Fruit fly (Drosophila melanogaster) whole organism, embryonic: ENCODE data around the gene CG10019.

Source experiments
- CG10267 ChIP-seq: fragments of 200-800 bp; sonication (Bioruptor generic); optimal IDR thresholded peaks from 2 replicates; lab custom pipeline; 2018; ENCODE audit warnings: missing biosample characterization, mild to moderate bottlenecking, missing genetic modification characterization, moderate library complexity
- CG10959 ChIP-seq: fragments of 200-800 bp; sonication (Bioruptor generic); IDR thresholded peaks from 2 replicates; pipeline ENCODE4 v1.3.6; 2022; ENCODE audit warnings: missing biosample characterization, missing genetic modification characterization
- CG1233 ChIP-seq: fragments of 200-800 bp; sonication (Bioruptor generic); optimal IDR thresholded peaks from 4 replicates; lab custom pipeline; 2018; ENCODE audit warnings: missing biosample characterization, mild to moderate bottlenecking, missing genetic modification characterization
- CG13287 ChIP-seq: fragments of 200-800 bp; sonication (Bioruptor generic); IDR thresholded peaks from 2 replicates; pipeline ENCODE4 v1.3.6; 2022; ENCODE audit warnings: missing biosample characterization, missing genetic modification characterization; ENCODE audit not compliant: partially characterized antibody
- CG13624 ChIP-seq: fragments of 200-800 bp; sonication (Bioruptor generic); optimal IDR thresholded peaks from 2 replicates; lab custom pipeline; 2016; ENCODE audit warnings: missing biosample characterization, missing genetic modification characterization
- CG13775 ChIP-seq: fragments of 200-800 bp; sonication (Bioruptor generic); optimal IDR thresholded peaks from 3 replicates; lab custom pipeline; 2017; ENCODE audit warnings: missing biosample characterization, mild to moderate bottlenecking, missing genetic modification characterization
- CG13894 ChIP-seq: fragments of 200-800 bp; sonication (Bioruptor generic); optimal IDR thresholded peaks from 3 replicates; lab custom pipeline; 2018; ENCODE audit warnings: missing biosample characterization, mild to moderate bottlenecking, missing genetic modification characterization, moderate library complexity
- CG14441 ChIP-seq: fragments of 200-800 bp; sonication (Bioruptor generic); IDR thresholded peaks from 2 replicates; pipeline ENCODE4 v1.3.6; 2022; ENCODE audit warnings: missing biosample characterization, missing genetic modification characterization
- CG1647 ChIP-seq: fragments of 200-800 bp; sonication (Bioruptor generic); optimal IDR thresholded peaks from 3 replicates; lab custom pipeline; 2016; ENCODE audit warnings: missing biosample characterization, missing genetic modification characterization
- CG17361 ChIP-seq: fragments of 200-800 bp; sonication (Bioruptor generic); IDR thresholded peaks from 3 replicates; pipeline ENCODE4 v1.3.6; 2022; ENCODE audit warnings: missing biosample characterization, missing genetic modification characterization
- CG31365 ChIP-seq: fragments of 200-800 bp; sonication (Bioruptor generic); optimal IDR thresholded peaks from 2 replicates; lab custom pipeline; 2018; ENCODE audit warnings: missing biosample characterization, mild to moderate bottlenecking, missing genetic modification characterization
- CG32532 ChIP-seq: fragments of 200-800 bp; sonication (Bioruptor generic); IDR thresholded peaks from 2 replicates; pipeline ENCODE4 v1.3.6; 2022; ENCODE audit warnings: missing biosample characterization, missing genetic modification characterization
- CG3281 ChIP-seq: fragments of 200-800 bp; sonication (Bioruptor generic); optimal IDR thresholded peaks from 3 replicates; lab custom pipeline; 2017; ENCODE audit warnings: missing biosample characterization, mild to moderate bottlenecking, missing genetic modification characterization
- CG33557 ChIP-seq: fragments of 200-800 bp; sonication (Bioruptor generic); optimal IDR thresholded peaks from 2 replicates; lab custom pipeline; 2019; ENCODE audit warnings: missing biosample characterization, mild to moderate bottlenecking, missing genetic modification characterization, moderate library complexity
- CG34224 ChIP-seq: fragments of 200-800 bp; sonication (Bioruptor generic); IDR thresholded peaks from 3 replicates; pipeline ENCODE4 v1.3.6; 2022; ENCODE audit warnings: missing biosample characterization, missing genetic modification characterization; ENCODE audit not compliant: partially characterized antibody
- CG34376 ChIP-seq: fragments of 200-800 bp; sonication (Bioruptor generic); optimal IDR thresholded peaks from 2 replicates; lab custom pipeline; 2018; ENCODE audit warnings: missing biosample characterization, mild to moderate bottlenecking, missing genetic modification characterization
- CG4820 ChIP-seq: fragments of 200-800 bp; sonication (Bioruptor generic); optimal IDR thresholded peaks from 3 replicates; lab custom pipeline; 2016; ENCODE audit warnings: missing biosample characterization, missing genetic modification characterization
- CG6813 ChIP-seq: fragments of 200-800 bp; sonication (Bioruptor generic); optimal IDR thresholded peaks from 2 replicates; lab custom pipeline; 2017; ENCODE audit warnings: missing biosample characterization, missing genetic modification characterization, mild to moderate bottlenecking, moderate library complexity, missing genetic modification reagents
- CG8281 ChIP-seq: fragments of 200-800 bp; sonication (Bioruptor generic); optimal IDR thresholded peaks from 2 replicates; lab custom pipeline; 2018; ENCODE audit warnings: missing biosample characterization, mild to moderate bottlenecking, missing genetic modification characterization, moderate library complexity
- Dll ChIP-seq: fragments of 200-800 bp; sonication (Bioruptor generic); IDR thresholded peaks from 4 replicates; pipeline ENCODE4 v1.3.6; 2022; ENCODE audit warnings: missing biosample characterization, missing genetic modification characterization; ENCODE audit not compliant: partially characterized antibody
- Drgx ChIP-seq: fragments of 200-800 bp; sonication (Bioruptor generic); IDR thresholded peaks from 2 replicates; pipeline ENCODE4 v1.3.6; 2022; ENCODE audit warnings: missing biosample characterization, missing genetic modification characterization
- Hand ChIP-seq: fragments of 200-800 bp; sonication (Bioruptor generic); optimal IDR thresholded peaks from 2 replicates; lab custom pipeline; 2017; ENCODE audit warnings: mild to moderate bottlenecking, missing biosample characterization, missing genetic modification reagents, missing genetic modification characterization
- Hmr ChIP-seq: fragments of 200-800 bp; sonication (Bioruptor generic); optimal IDR thresholded peaks from 3 replicates; lab custom pipeline; 2017; ENCODE audit warnings: mild to moderate bottlenecking, missing biosample characterization, missing genetic modification reagents, missing genetic modification characterization
- Max ChIP-seq: fragments of 200-800 bp; sonication (Bioruptor generic); optimal IDR thresholded peaks from 2 replicates; lab custom pipeline; 2016; ENCODE audit warnings: missing biosample characterization, mild to moderate bottlenecking, missing genetic modification characterization
- Nf-YA ChIP-seq: fragments of 200-800 bp; sonication (Bioruptor generic); IDR thresholded peaks from 2 replicates; pipeline ENCODE4 v1.3.6; 2022; ENCODE audit warnings: missing biosample characterization, missing genetic modification characterization
- Opbp ChIP-seq: fragments of 200-800 bp; sonication (Bioruptor generic); IDR thresholded peaks from 3 replicates; pipeline ENCODE4 v1.3.6; 2022; ENCODE audit warnings: missing biosample characterization, missing genetic modification characterization; ENCODE audit not compliant: partially characterized antibody
- Pdp1 ChIP-seq, 2 experiments: fragments of 200-800 bp; sonication (Bioruptor generic); optimal IDR thresholded peaks; 3 replicates each; lab custom pipeline; 2016; ENCODE audit warnings: missing biosample characterization in 2 of 2, missing genetic modification characterization in 2 of 2, mild to moderate bottlenecking in 1 of 2, moderate library complexity in 1 of 2
- Xrp1 ChIP-seq: fragments of 200-800 bp; sonication (Bioruptor generic); IDR thresholded peaks from 2 replicates; pipeline ENCODE4 v1.3.6; 2022; ENCODE audit warnings: missing biosample characterization, missing genetic modification characterization
- abd-A ChIP-seq: fragments of 200-800 bp; sonication (Bioruptor generic); optimal IDR thresholded peaks from 3 replicates; lab custom pipeline; 2019; ENCODE audit warnings: missing biosample characterization, mild to moderate bottlenecking, missing genetic modification characterization, moderate library complexity
- bigmax ChIP-seq: fragments of 200-800 bp; sonication (Bioruptor generic); optimal IDR thresholded peaks from 2 replicates; lab custom pipeline; 2018; ENCODE audit warnings: missing biosample characterization, mild to moderate bottlenecking, missing genetic modification characterization
- caup ChIP-seq: fragments of 200-800 bp; sonication (Bioruptor generic); optimal IDR thresholded peaks from 3 replicates; lab custom pipeline; 2017; ENCODE audit warnings: missing biosample characterization, mild to moderate bottlenecking, missing genetic modification characterization, moderate library complexity; ENCODE audit not compliant: severe bottlenecking
- chm ChIP-seq: fragments of 200-800 bp; sonication (Bioruptor generic); IDR thresholded peaks from 2 replicates; pipeline ENCODE4 v1.3.6; 2022; ENCODE audit warnings: missing biosample characterization, missing genetic modification characterization
- crc ChIP-seq: fragments of 200-800 bp; sonication (Bioruptor generic); optimal IDR thresholded peaks from 2 replicates; lab custom pipeline; 2016; ENCODE audit warnings: missing biosample characterization, missing genetic modification characterization
- dmrt99B ChIP-seq: fragments of 200-800 bp; sonication (Bioruptor generic); optimal IDR thresholded peaks from 2 replicates; lab custom pipeline; 2018; ENCODE audit warnings: missing biosample characterization, mild to moderate bottlenecking, missing genetic modification characterization, moderate library complexity
- ftz-f1 ChIP-seq: fragments of 200-800 bp; sonication (Bioruptor generic); optimal IDR thresholded peaks from 2 replicates; lab custom pipeline; 2016; ENCODE audit warnings: missing biosample characterization, missing genetic modification characterization
- grn ChIP-seq: fragments of 200-800 bp; sonication (Bioruptor generic); optimal IDR thresholded peaks from 3 replicates; lab custom pipeline; 2017; ENCODE audit warnings: missing biosample characterization, missing genetic modification characterization
- her ChIP-seq: fragments of 200-800 bp; sonication (Bioruptor generic); optimal IDR thresholded peaks from 2 replicates; lab custom pipeline; 2016; ENCODE audit warnings: missing biosample characterization, missing genetic modification characterization
- kni ChIP-seq: fragments of 200-800 bp; sonication (Bioruptor generic); optimal IDR thresholded peaks from 3 replicates; lab custom pipeline; 2017; ENCODE audit warnings: mild to moderate bottlenecking, missing biosample characterization, missing genetic modification reagents, missing genetic modification characterization
- lbe ChIP-seq: fragments of 200-800 bp; sonication (Bioruptor generic); optimal IDR thresholded peaks from 2 replicates; lab custom pipeline; 2016; ENCODE audit warnings: missing biosample characterization, mild to moderate bottlenecking, missing genetic modification characterization
- nom ChIP-seq: fragments of 200-800 bp; sonication (Bioruptor generic); optimal IDR thresholded peaks from 2 replicates; lab custom pipeline; 2017; ENCODE audit warnings: missing biosample characterization, missing genetic modification characterization, mild to moderate bottlenecking, moderate library complexity, missing genetic modification reagents
- onecut ChIP-seq: fragments of 200-800 bp; sonication (Bioruptor generic); IDR thresholded peaks from 2 replicates; pipeline ENCODE4 v1.3.6; 2022; ENCODE audit warnings: missing biosample characterization, missing genetic modification characterization
- pros ChIP-seq: fragments of 200-800 bp; sonication (Bioruptor generic); optimal IDR thresholded peaks from 3 replicates; lab custom pipeline; 2019; ENCODE audit warnings: missing biosample characterization, mild to moderate bottlenecking, missing genetic modification characterization, moderate library complexity
- sens ChIP-seq: fragments of 200-800 bp; sonication (Bioruptor generic); peaks from one replicate; lab custom pipeline; 2016; ENCODE audit warnings: missing biosample characterization, missing genetic modification characterization
- slbo ChIP-seq: fragments of 200-800 bp; sonication (Bioruptor generic); IDR thresholded peaks from 2 replicates; pipeline ENCODE4 v1.3.6; 2022; ENCODE audit warnings: missing biosample characterization, missing genetic modification characterization
- so ChIP-seq: fragments of 200-800 bp; sonication (Bioruptor generic); IDR thresholded peaks from 3 replicates; pipeline ENCODE4 v1.3.6; 2022; ENCODE audit warnings: missing biosample characterization, missing genetic modification characterization
- sqz ChIP-seq: fragments of 200-800 bp; sonication (Bioruptor generic); optimal IDR thresholded peaks from 3 replicates; lab custom pipeline; 2018; ENCODE audit warnings: missing biosample characterization, mild to moderate bottlenecking, missing genetic modification characterization
- tna ChIP-seq: fragments of 200-800 bp; sonication (Bioruptor generic); IDR thresholded peaks from 2 replicates; pipeline ENCODE4 v1.3.6; 2022; ENCODE audit warnings: missing biosample characterization, missing genetic modification characterization; ENCODE audit not compliant: partially characterized antibody
- toy ChIP-seq: fragments of 200-800 bp; sonication (Bioruptor generic); IDR thresholded peaks from 2 replicates; pipeline ENCODE4 v1.3.6; 2022; ENCODE audit warnings: missing biosample characterization, missing genetic modification characterization
- vvl ChIP-seq: fragments of 200-800 bp; sonication (Bioruptor generic); IDR thresholded peaks from 2 replicates; pipeline ENCODE4 v1.3.6; 2022; ENCODE audit warnings: missing biosample characterization, missing genetic modification characterization

Gene CG10019

DNA sequence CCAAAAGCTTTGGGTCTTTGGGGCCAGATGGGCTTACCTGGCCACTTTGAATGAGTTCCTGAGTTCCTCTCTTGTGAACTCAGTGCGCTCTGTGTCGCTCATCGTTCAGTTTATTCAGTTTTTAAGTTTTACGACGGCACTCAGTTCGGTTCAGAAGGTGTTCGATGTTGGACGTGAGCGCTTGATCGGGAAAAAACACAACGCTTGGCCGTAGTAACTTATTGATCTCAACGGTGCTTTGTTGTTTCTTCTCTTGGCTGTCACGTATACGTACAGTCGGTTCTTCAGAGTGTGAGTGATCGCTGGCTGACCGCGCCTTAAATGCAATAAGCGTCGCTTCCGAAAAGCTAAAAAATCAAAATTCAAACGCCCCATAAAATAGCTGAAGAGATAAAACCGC is 56.8 kb downstream of the CG10019 start, which contains the start of gene bark (continued):
- peak; percentile 48 for TF ChIP-seq Drgx
- TF ChIP-seq ftz-f1 (GFP tag; lab: Kevin White, UChicago) = peak; percentile 17
- peak; percentile 12 for TF ChIP-seq Hmr
- TF ChIP-seq sens (GFP tag; lab: Kevin White, UChicago) = peak; percentile 32
- TF ChIP-seq tna (GFP tag; lab: Robert Waterston, UW) = no peak
- TF ChIP-seq slbo (GFP tag; lab: Robert Waterston, UW) = 0 out of 2 replicates have a peak, but pooled peaks have one; percentile 4
- no peak for TF ChIP-seq Max (GFP tag; lab: Kevin White, UChicago)
- TF ChIP-seq CG13287 = peak; percentile 54
- TF ChIP-seq CG3281 (GFP tag; lab: Kevin White, UChicago) = peak; percentile 30
- peak; percentile 64 for TF ChIP-seq sqz (GFP tag; lab: Kevin White, UChicago)
- peak; percentile 26; the same call in 1 of the 2 replicates for TF ChIP-seq Xrp1 (GFP tag; lab: Robert Waterston, UW)
- TF ChIP-seq CG4820 (GFP tag; lab: Kevin White, UChicago) = no peak
- no peak for TF ChIP-seq CG17361
- peak; percentile 55 for TF ChIP-seq onecut
- TF ChIP-seq chm = peak; percentile 58; the same call in 1 of the 2 replicates
- TF ChIP-seq pros (GFP tag; lab: Kevin White, UChicago) = peak; percentile 61
- TF ChIP-seq CG14441 (GFP tag; lab: Robert Waterston, UW) = 0 out of 2 replicates have a peak, but pooled peaks have one; percentile 31
- TF ChIP-seq lbe = peak; percentile 83
- TF ChIP-seq grn (GFP tag; lab: Kevin White, UChicago) = peak; percentile 39
- TF ChIP-seq CG1233 = peak; percentile 1
- TF ChIP-seq kni = peak; percentile 16
- no peak for TF ChIP-seq CG31365 (tag; lab: Kevin White, UChicago)
- TF ChIP-seq crc (GFP tag; lab: Kevin White, UChicago) = peak; percentile 3
- TF ChIP-seq vvl = peak; percentile 48
- TF ChIP-seq CG33557 = no peak
- TF ChIP-seq CG13624 (GFP tag; lab: Kevin White, UChicago) = peak; percentile 27
- TF ChIP-seq nom = peak; percentile 63
- no peak for TF ChIP-seq CG8281 (tag; lab: Kevin White, UChicago)
- TF ChIP-seq CG6813 = peak; percentile 26
- TF ChIP-seq dmrt99B (tag; lab: Kevin White, UChicago) = no peak
- TF ChIP-seq bigmax (GFP tag; lab: Kevin White, UChicago) = peak; percentile 43
- peak; percentile 52 for TF ChIP-seq CG34376 (GFP tag; lab: Kevin White, UChicago)
- no peak for TF ChIP-seq CG10959 (GFP tag; lab: Robert Waterston, UW)
- TF ChIP-seq her = peak; percentile 13
- TF ChIP-seq Pdp1 (GFP tag; optimal IDR thresholded peaks at IDR 0.05; lab: Kevin White, UChicago) = no peak
- peak; percentile 2 for TF ChIP-seq abd-A (tag; lab: Kevin White, UChicago)
- TF ChIP-seq Opbp (GFP tag; lab: Robert Waterston, UW) = peak; percentile 27; the same call in 1 of the 3 replicates
- no peak for TF ChIP-seq CG10267
- peak; percentile 20; the same call in 1 of the 3 replicates for TF ChIP-seq so (GFP tag; lab: Robert Waterston, UW)
- TF ChIP-seq toy (GFP tag; lab: Robert Waterston, UW) = no peak
- TF ChIP-seq Dll (GFP tag; lab: Robert Waterston, UW) = 0 out of 4 replicates have a peak, but pooled peaks have one; percentile 30
- TF ChIP-seq caup (GFP tag; lab: Kevin White, UChicago) = peak; percentile 25
- TF ChIP-seq CG13775 (GFP tag; lab: Kevin White, UChicago) = no peak
- TF ChIP-seq CG32532 (GFP tag; lab: Robert Waterston, UW) = peak; percentile 67
- 0 out of 2 replicates have a peak, but pooled peaks have one; percentile 16 for TF ChIP-seq Nf-YA (GFP tag; lab: Robert Waterston, UW)
- TF ChIP-seq Hand (GFP tag; lab: Kevin White, UChicago) = no peak
- peak; percentile 36 for TF ChIP-seq CG13894
- peak; percentile 48; the same call in 2 of the 3 replicates for TF ChIP-seq CG34224 (GFP tag; lab: Robert Waterston, UW)
- TF ChIP-seq CG1647 (GFP tag; lab: Kevin White, UChicago) = no peak
